Worm (Caenorhabditis elegans) whole organism, young adult: ENCODE data around the gene C17C3.6.

ENCODE experiments used
- B0035.1 ChIP-seq: sonication (generic microtip); optimal IDR thresholded peaks from 2 replicates; lab custom pipeline; 2016; ENCODE audit warnings: missing genetic modification characterization, mild to moderate bottlenecking, missing compliant biosample characterization, missing genotype, missing genetic modification reagents
- B0261.1 ChIP-seq: sonication (generic microtip); optimal IDR thresholded peaks from 2 replicates; lab custom pipeline; 2016; ENCODE audit warnings: mild to moderate bottlenecking, missing genetic modification characterization, moderate library complexity, missing compliant biosample characterization
- F10E7.11 ChIP-seq: sonication (generic microtip); optimal IDR thresholded peaks from 2 replicates; lab custom pipeline; 2017; ENCODE audit warnings: mild to moderate bottlenecking, missing genetic modification characterization, moderate library complexity, missing compliant biosample characterization
- F23B12.7 ChIP-seq: sonication (generic microtip); optimal IDR thresholded peaks from 2 replicates; lab custom pipeline; 2017; ENCODE audit warnings: missing genetic modification characterization, mild to moderate bottlenecking, missing compliant biosample characterization, antibody characterized with exemption, moderate library complexity; ENCODE audit not compliant: insufficient read depth
- K11D2.4 ChIP-seq: fragments of 200-800 bp; sonication (Bioruptor generic); IDR thresholded peaks from 2 replicates; pipeline ENCODE4 v1.3.6; 2022; ENCODE audit warnings: missing genetic modification reagents, missing genetic modification characterization, missing compliant biosample characterization
- T26A5.8 ChIP-seq: sonication (generic microtip); optimal IDR thresholded peaks from 2 replicates; lab custom pipeline; 2016; ENCODE audit warnings: missing genetic modification characterization, missing compliant biosample characterization
- Y53F4B.3 ChIP-seq: fragments of 200-800 bp; sonication (Bioruptor generic); IDR thresholded peaks from 2 replicates; pipeline ENCODE4 v1.3.6; 2022; ENCODE audit warnings: missing genetic modification reagents, missing genetic modification characterization, missing compliant biosample characterization
- Y56A3A.18 ChIP-seq: fragments of 200-800 bp; sonication (Bioruptor generic); IDR thresholded peaks from 2 replicates; pipeline ENCODE4 v1.3.6; 2022; ENCODE audit warnings: missing genetic modification reagents, missing genetic modification characterization, missing compliant biosample characterization
- ZK185.1 ChIP-seq: sonication (generic microtip); optimal IDR thresholded peaks from 2 replicates; lab custom pipeline; 2016; ENCODE audit warnings: mild to moderate bottlenecking, missing genetic modification characterization, missing compliant biosample characterization; ENCODE audit not compliant: poor library complexity, severe bottlenecking
- ama-1 ChIP-seq, 3 experiments: fragments of 150-350 bp in 1 of 3; sonication (generic microtip) in 2 of 3; optimal IDR thresholded peaks; 2 replicates each; lab custom pipeline; 2014 to 2018; ENCODE audit warnings: missing biosample characterization in 2 of 3, missing genetic modification characterization in 2 of 3, missing genetic modification reagents in 2 of 3
- athp-1 ChIP-seq: sonication (generic microtip); optimal IDR thresholded peaks from 2 replicates; lab custom pipeline; 2017; ENCODE audit warnings: mild to moderate bottlenecking, missing genetic modification characterization, missing compliant biosample characterization
- ccch-3 ChIP-seq: fragments of 200-800 bp; sonication (Bioruptor generic); optimal IDR thresholded peaks from 2 replicates; lab custom pipeline; 2018; ENCODE audit warnings: mild to moderate bottlenecking, missing genetic modification characterization, missing compliant biosample characterization
- ceh-27 ChIP-seq: fragments of 200-800 bp; sonication (Bioruptor generic); optimal IDR thresholded peaks from 2 replicates; lab custom pipeline; 2018; ENCODE audit warnings: mild to moderate bottlenecking, missing genetic modification characterization, moderate library complexity, missing compliant biosample characterization
- ceh-40 ChIP-seq: fragments of 200-800 bp; sonication (Bioruptor generic); IDR thresholded peaks from 2 replicates; pipeline ENCODE4 v1.3.6; 2022; ENCODE audit warnings: missing genetic modification characterization, missing compliant biosample characterization
- ceh-58 ChIP-seq: fragments of 200-800 bp; sonication (Bioruptor generic); IDR thresholded peaks from 2 replicates; pipeline ENCODE4 v1.3.6; 2022; ENCODE audit warnings: missing genetic modification characterization, missing compliant biosample characterization
- ceh-91 ChIP-seq: fragments of 200-800 bp; sonication (Bioruptor generic); IDR thresholded peaks from 2 replicates; pipeline ENCODE4 v1.3.6; 2022; ENCODE audit warnings: missing genetic modification reagents, missing genetic modification characterization, missing compliant biosample characterization
- dox-1 ChIP-seq: fragments of 200-800 bp; sonication (Bioruptor generic); IDR thresholded peaks from 2 replicates; pipeline ENCODE4 v1.3.6; 2022; ENCODE audit warnings: missing genetic modification reagents, missing genetic modification characterization, missing compliant biosample characterization
- dpl-1 ChIP-seq: fragments of 150-350 bp; optimal IDR thresholded peaks from 2 replicates; lab custom pipeline; 2014; ENCODE audit warnings: missing biosample characterization, missing genetic modification reagents, missing genetic modification characterization
- egl-44 ChIP-seq: fragments of 200-800 bp; sonication (Bioruptor generic); IDR thresholded peaks from 2 replicates; pipeline ENCODE4 v1.3.6; 2022; ENCODE audit warnings: missing genetic modification reagents, missing genetic modification characterization, missing compliant biosample characterization
- egrh-3 ChIP-seq: fragments of 200-800 bp; sonication (Bioruptor generic); IDR thresholded peaks from 2 replicates; pipeline ENCODE4 v1.3.6; 2022; ENCODE audit warnings: missing genetic modification reagents, missing genetic modification characterization, missing compliant biosample characterization
- ets-4 ChIP-seq: fragments of 200-800 bp; sonication (Bioruptor generic); optimal IDR thresholded peaks from 2 replicates; lab custom pipeline; 2018; ENCODE audit warnings: mild to moderate bottlenecking, missing genetic modification characterization, missing compliant biosample characterization
- gei-17 ChIP-seq: fragments of 200-800 bp; sonication (Bioruptor generic); optimal IDR thresholded peaks from 2 replicates; lab custom pipeline; 2018; ENCODE audit warnings: mild to moderate bottlenecking, missing genetic modification characterization, missing compliant biosample characterization
- him-1 ChIP-seq: sonication (generic microtip); optimal IDR thresholded peaks from 2 replicates; lab custom pipeline; 2016; ENCODE audit warnings: missing genotype, missing genetic modification reagents, missing genetic modification characterization, missing compliant biosample characterization
- hlh-12 ChIP-seq: sonication (generic microtip); optimal IDR thresholded peaks from 2 replicates; lab custom pipeline; 2016; ENCODE audit warnings: missing genetic modification characterization, missing compliant biosample characterization
- hmg-20 ChIP-seq: fragments of 200-800 bp; sonication (Bioruptor generic); IDR thresholded peaks from 2 replicates; pipeline ENCODE4 v1.3.6; 2022; ENCODE audit warnings: missing genetic modification reagents, missing genetic modification characterization, missing compliant biosample characterization
- hsf-1 ChIP-seq: fragments of 200-800 bp; sonication (Bioruptor generic); IDR thresholded peaks from 2 replicates; pipeline ENCODE4 v1.3.6; 2022; ENCODE audit warnings: missing genetic modification reagents, missing genetic modification characterization, missing compliant biosample characterization
- let-526 ChIP-seq: fragments of 200-800 bp; sonication (Bioruptor generic); IDR thresholded peaks from 2 replicates; pipeline ENCODE4 v1.3.6; 2022; ENCODE audit warnings: missing genetic modification reagents, missing genetic modification characterization, missing compliant biosample characterization
- let-607 ChIP-seq, 2 experiments: fragments of 200-800 bp in 1 of 2; sonication (Bioruptor generic) in 1 of 2; sonication (generic microtip) in 1 of 2; optimal IDR thresholded peaks; 2 replicates each; lab custom pipeline; 2016 to 2018; ENCODE audit warnings: mild to moderate bottlenecking in 2 of 2, missing compliant biosample characterization in 2 of 2, missing genetic modification characterization in 2 of 2, moderate library complexity in 2 of 2, missing genotype in 1 of 2
- lin-35 ChIP-seq, 3 experiments: fragments of 150-350 bp in 2 of 3; sonication (generic microtip) in 1 of 3; optimal IDR thresholded peaks; 2 replicates each; lab custom pipeline; 2014 to 2018; ENCODE audit warnings: missing biosample characterization in 3 of 3, missing genetic modification characterization in 3 of 3, missing genetic modification reagents in 3 of 3
- lir-1 ChIP-seq: fragments of 200-800 bp; sonication (Bioruptor generic); conservative IDR thresholded peaks from 2 replicates; pipeline ENCODE4 v1.3.6; 2022; ENCODE audit warnings: missing genetic modification reagents, missing genetic modification characterization, missing compliant biosample characterization
- mxl-1 ChIP-seq: sonication (generic microtip); optimal IDR thresholded peaks from 2 replicates; lab custom pipeline; 2016; ENCODE audit warnings: missing genetic modification characterization, missing compliant biosample characterization
- nhr-120 ChIP-seq: fragments of 200-800 bp; sonication (Bioruptor generic); IDR thresholded peaks from 2 replicates; pipeline ENCODE4 v1.3.6; 2022; ENCODE audit warnings: missing genetic modification characterization, missing compliant biosample characterization
- nhr-27 ChIP-seq: fragments of 200-800 bp; sonication (Bioruptor generic); optimal IDR thresholded peaks from 2 replicates; lab custom pipeline; 2018; ENCODE audit warnings: mild to moderate bottlenecking, missing genetic modification characterization, moderate library complexity, missing compliant biosample characterization
- sdz-38 ChIP-seq: sonication (generic microtip); optimal IDR thresholded peaks from 2 replicates; lab custom pipeline; 2016; ENCODE audit warnings: missing genotype, missing genetic modification characterization, missing compliant biosample characterization
- snpc-1.1 ChIP-seq: sonication (generic microtip); optimal IDR thresholded peaks from 2 replicates; lab custom pipeline; 2017; ENCODE audit warnings: missing genetic modification characterization, mild to moderate bottlenecking, missing compliant biosample characterization, antibody characterized with exemption, moderate library complexity, missing genotype, missing genetic modification reagents; ENCODE audit not compliant: insufficient read depth
- snpc-1.3 ChIP-seq: sonication (generic microtip); optimal IDR thresholded peaks from 2 replicates; lab custom pipeline; 2017; ENCODE audit warnings: missing genetic modification characterization, mild to moderate bottlenecking, missing compliant biosample characterization, antibody characterized with exemption, moderate library complexity, missing genotype, missing genetic modification reagents; ENCODE audit not compliant: insufficient read depth
- snpc-3.4 ChIP-seq: sonication (generic microtip); optimal IDR thresholded peaks from 2 replicates; lab custom pipeline; 2017; ENCODE audit warnings: missing genetic modification characterization, mild to moderate bottlenecking, missing compliant biosample characterization, antibody characterized with exemption, moderate library complexity, missing genotype, missing genetic modification reagents
- snpc-4 ChIP-seq, 5 experiments: fragments of 150-350 bp in 1 of 5; sonication (generic microtip) in 4 of 5; optimal IDR thresholded peaks; 2 replicates each; lab custom pipeline; 2014 to 2018; ENCODE audit warnings: missing genetic modification characterization in 5 of 5, missing biosample characterization in 3 of 5, antibody characterized with exemption in 2 of 5, mild to moderate bottlenecking in 2 of 5, missing compliant biosample characterization in 2 of 5, missing genotype in 2 of 5, moderate library complexity in 2 of 5, missing genetic modification reagents in 1 of 5
- sptf-2 ChIP-seq: fragments of 200-800 bp; sonication (Bioruptor generic); optimal IDR thresholded peaks from 2 replicates; lab custom pipeline; 2018; ENCODE audit warnings: mild to moderate bottlenecking, missing genetic modification characterization, missing compliant biosample characterization
- unc-62 ChIP-seq: fragments of 150-350 bp; optimal IDR thresholded peaks from 2 replicates; lab custom pipeline; 2014; ENCODE audit warnings: missing biosample characterization, missing genetic modification reagents, missing genetic modification characterization
- xnd-1 ChIP-seq: sonication (generic microtip); optimal IDR thresholded peaks from 2 replicates; lab custom pipeline; 2016; ENCODE audit warnings: missing genotype, missing genetic modification reagents, missing genetic modification characterization, missing compliant biosample characterization
- ztf-18 ChIP-seq: sonication (generic microtip); optimal IDR thresholded peaks from 2 replicates; lab custom pipeline; 2016; ENCODE audit warnings: missing genotype, mild to moderate bottlenecking, missing genetic modification characterization, missing compliant biosample characterization
- ztf-6 ChIP-seq: fragments of 200-800 bp; sonication (Bioruptor generic); IDR thresholded peaks from 2 replicates; pipeline ENCODE4 v1.3.6; 2022; ENCODE audit warnings: missing genetic modification reagents, missing genetic modification characterization, missing compliant biosample characterization

Gene C17C3.6

ce11 chrII:5589690-5590089 is 39.8 kb downstream of the C17C3.6 start, which contains the start of gene C17G10.13:
Gene C17G10.13, minus strand, starts transcription at chrII:5589790.
- TF ChIP-seq hlh-12 (tag; lab: Kevin White, UChicago) = no peak
- no peak for TF ChIP-seq lir-1 (GFP tag; lab: Robert Waterston, UW)
- TF ChIP-seq ccch-3 = no peak
- no peak for TF ChIP-seq F23B12.7
- no peak for TF ChIP-seq let-607 (tag; optimal IDR thresholded peaks at IDR 0.05; lab: Kevin White, UChicago)
- no peak for TF ChIP-seq T26A5.8 (tag; lab: Kevin White, UChicago)
- no peak for TF ChIP-seq unc-62 (GFP tag; lab: Kevin White, UChicago)
- TF ChIP-seq Y56A3A.18 = no peak
- TF ChIP-seq nhr-27 (tag; lab: Kevin White, UChicago) = no peak
- TF ChIP-seq ztf-6 = no peak
- no peak for TF ChIP-seq snpc-3.4 (tag; lab: Kevin White, UChicago)
- no peak for TF ChIP-seq K11D2.4 (GFP tag; lab: Robert Waterston, UW)
- no peak for TF ChIP-seq snpc-1.3 (tag; lab: Kevin White, UChicago)
- TF ChIP-seq sptf-2 = no peak
- no peak for TF ChIP-seq snpc-4 (GFP tag; optimal IDR thresholded peaks at IDR 0.05; lab: Kevin White, UChicago)
- no peak for TF ChIP-seq snpc-4 (tag; optimal IDR thresholded peaks at IDR 0.05; lab: Kevin White, UChicago)
- no peak for TF ChIP-seq B0035.1

ce11 chrII:5591558-5591957 is 41.7 kb downstream of the C17C3.6 start:
- TF ChIP-seq hsf-1 (GFP tag; lab: Robert Waterston, UW) (0 out of 2 replicates have a peak, but pooled peaks have one; percentile 41), ama-1 (optimal IDR thresholded peaks at IDR 0.05; lab: Kevin White, UChicago) (no peak), ama-1 (GFP tag; optimal IDR thresholded peaks at IDR 0.05; lab: Kevin White, UChicago) (no peak)

ce11 chrII:5592857-5593256 is 43.0 kb downstream of the C17C3.6 start:
- TF ChIP-seq ccch-3 (no peak), dox-1 (GFP tag; lab: Robert Waterston, UW) (no peak), ceh-40 (no peak), snpc-1.1 (no peak), xnd-1 (no peak), ZK185.1 (no peak), B0261.1 (tag; lab: Kevin White, UChicago) (no peak), egl-44 (GFP tag; lab: Robert Waterston, UW) (no peak)

- TF ChIP-seq nhr-120 (GFP tag; lab: Robert Waterston, UW) (no peak), ceh-58 (GFP tag; lab: Robert Waterston, UW) (no peak), athp-1 (tag; lab: Kevin White, UChicago) (no peak), sdz-38 (tag; lab: Kevin White, UChicago) (no peak), F10E7.11 (tag; lab: Kevin White, UChicago) (no peak), ccch-3 (no peak), ztf-18 (no peak), ceh-91 (GFP tag; lab: Robert Waterston, UW) (no peak), Y53F4B.3 (GFP tag; lab: Robert Waterston, UW) (no peak), gei-17 (GFP tag; lab: Kevin White, UChicago) (no peak), him-1 (no peak), egrh-3 (GFP tag; lab: Robert Waterston, UW) (no peak), ztf-6 (no peak), mxl-1 (tag; lab: Kevin White, UChicago) (no peak), let-526 (GFP tag; lab: Robert Waterston, UW) (no peak), ceh-27 (GFP tag; lab: Kevin White, UChicago) (peak; percentile 46), ets-4 (GFP tag; lab: Kevin White, UChicago) (no peak), hmg-20 (GFP tag; lab: Robert Waterston, UW) (no peak), xnd-1 (no peak), lin-35 (GFP tag; optimal IDR thresholded peaks at IDR 0.05; lab: Kevin White, UChicago) (no peak), snpc-3.4 (tag; lab: Kevin White, UChicago) (no peak), dpl-1 (GFP tag; lab: Kevin White, UChicago) (no peak)
Measured at ce11 chrII:5593377-5593932, 43.6 kb downstream of the C17C3.6 start, which contains the start of gene cdc-14. Gene cdc-14, minus strand, starts transcription at chrII:5593427.
